Worm (Caenorhabditis elegans) whole organism, L1 larva: ENCODE results near the gene hmit-1.3.

Experiments used
- ceh-8 ChIP-seq: fragments of 200-800 bp; sonication (Bioruptor generic); optimal IDR thresholded peaks from 2 replicates; lab custom pipeline; 2018; ENCODE audit warnings: mild to moderate bottlenecking, missing genetic modification characterization, moderate library complexity, missing compliant biosample characterization
- dpl-1 ChIP-seq, 3 experiments: fragments of 150-350 bp in 2 of 3; sonication (generic microtip) in 1 of 3; optimal IDR thresholded peaks; 2 replicates each; lab custom pipeline; 2014 to 2017; ENCODE audit warnings: missing biosample characterization in 3 of 3, missing genetic modification characterization in 3 of 3, missing genetic modification reagents in 3 of 3
- lin-14 ChIP-seq: fragments of 200-800 bp; sonication (Bioruptor generic); optimal IDR thresholded peaks from 2 replicates; lab custom pipeline; 2018; ENCODE audit warnings: mild to moderate bottlenecking, missing genetic modification characterization, moderate library complexity, missing compliant biosample characterization
- lin-15B ChIP-seq: fragments of 150-350 bp; sonication (generic microtip); optimal IDR thresholded peaks from 3 replicates; lab custom pipeline; 2014; ENCODE audit warnings: missing biosample characterization, missing genetic modification characterization
- lin-35 ChIP-seq, 2 experiments: fragments of 150-350 bp; optimal IDR thresholded peaks; 2 replicates each; lab custom pipeline; 2014; ENCODE audit warnings: missing biosample characterization in 2 of 2, missing genetic modification characterization in 2 of 2, missing genetic modification reagents in 2 of 2
- mab-9 ChIP-seq: fragments of 200-800 bp; sonication (Bioruptor generic); IDR thresholded peaks from 2 replicates; pipeline ENCODE4 v1.3.6; 2022; ENCODE audit warnings: missing genetic modification reagents, missing genetic modification characterization, missing compliant biosample characterization
- mep-1 ChIP-seq: fragments of 150-350 bp; optimal IDR thresholded peaks from 2 replicates; lab custom pipeline; 2014; ENCODE audit warnings: missing biosample characterization, missing genetic modification characterization
- nhr-76 ChIP-seq: sonication (generic microtip); optimal IDR thresholded peaks from 2 replicates; lab custom pipeline; 2017; ENCODE audit warnings: missing biosample characterization, missing genetic modification characterization
- nhr-90 ChIP-seq: sonication (generic microtip); optimal IDR thresholded peaks from 2 replicates; lab custom pipeline; 2016; ENCODE audit warnings: mild to moderate bottlenecking, missing genetic modification characterization, missing compliant biosample characterization; ENCODE audit not compliant: poor library complexity
- pqm-1 ChIP-seq: sonication (generic microtip); optimal IDR thresholded peaks from 3 replicates; lab custom pipeline; 2017; ENCODE audit warnings: missing biosample characterization, missing genetic modification characterization
- snpc-4 ChIP-seq: fragments of 150-350 bp; optimal IDR thresholded peaks from 2 replicates; lab custom pipeline; 2014; ENCODE audit warnings: missing biosample characterization, missing genetic modification characterization
- ztf-4 ChIP-seq: fragments of 150-350 bp; optimal IDR thresholded peaks from 2 replicates; lab custom pipeline; 2014; ENCODE audit warnings: missing biosample characterization, missing genetic modification characterization

DNA sequence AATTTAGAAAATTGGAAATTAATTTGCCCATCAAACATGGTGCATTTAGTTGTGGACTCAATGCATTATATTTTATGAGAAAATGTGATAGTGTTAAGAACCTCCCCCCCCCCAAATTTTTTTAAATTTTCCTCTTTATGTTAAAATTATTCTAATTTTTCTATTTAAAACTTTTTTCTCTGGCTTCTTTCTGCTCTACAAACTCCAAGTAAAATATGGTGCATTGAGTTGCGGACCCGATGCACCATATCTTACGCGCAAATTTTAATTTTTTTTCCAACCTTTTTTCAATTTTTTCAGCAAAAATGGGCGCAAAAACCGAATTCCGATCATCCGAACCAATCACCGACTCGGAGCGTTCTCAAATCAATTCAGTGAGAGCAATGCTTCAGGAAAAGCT is 37.1 kb downstream of the hmit-1.3 start, which contains the start of gene C34C12.6:
- TF ChIP-seq nhr-76 (tag; lab: Kevin White, UChicago) (no peak), dpl-1 (GFP tag; optimal IDR thresholded peaks at IDR 0.05; lab: Kevin White, UChicago) (no peak), mep-1 (tag; lab: Kevin White, UChicago) (no peak), ztf-4 (tag; lab: Kevin White, UChicago) (no peak), ceh-8 (GFP tag; lab: Kevin White, UChicago) (no peak), lin-15B (tag; lab: Kevin White, UChicago) (no peak), lin-35 (GFP tag; optimal IDR thresholded peaks at IDR 0.05; lab: Kevin White, UChicago) (no peak), pqm-1 (tag; lab: Kevin White, UChicago) (no peak), mab-9 (GFP tag; lab: Robert Waterston, UW) (no peak), nhr-90 (tag; lab: Kevin White, UChicago) (no peak), lin-14 (GFP tag; lab: Kevin White, UChicago) (no peak), snpc-4 (tag; lab: Kevin White, UChicago) (no peak)
